Fruit fly (Drosophila melanogaster) Kc167 (cell line): Measurements from ENCODE around the gene retinin.

Source experiments
- Myc ChIP-seq: fragments of >200 bp; optimal IDR thresholded peaks from 2 replicates; lab custom pipeline; 2017; ENCODE audit warnings: missing external identifiers
- Sin3A ChIP-seq: fragments of >200 bp; optimal IDR thresholded peaks from 2 replicates; lab custom pipeline; 2018; ENCODE audit warnings: missing external identifiers
- h ChIP-seq: fragments of >200 bp; optimal IDR thresholded peaks from 3 replicates; lab custom pipeline; 2018; ENCODE audit warnings: missing external identifiers
- insv ChIP-seq: fragments of >200 bp; optimal IDR thresholded peaks from 3 replicates; lab custom pipeline; 2018; ENCODE audit warnings: missing external identifiers
- psq ChIP-seq: fragments of >200 bp; optimal IDR thresholded peaks from 2 replicates; lab custom pipeline; 2017; ENCODE audit warnings: missing external identifiers
- ttk ChIP-seq: sonication (Bioruptor generic); optimal IDR thresholded peaks from 2 replicates; lab custom pipeline; 2017; ENCODE audit warnings: missing external identifiers

The retinin gene

dm6 chr3L:16305820-16306650 is 25.7 kb upstream of the retinin start, which contains the start of the genes CG13043 and CG13063:
Gene CG13043 (minus strand): TSS chr3L:16305870.
Gene CG13063 (plus strand): TSS chr3L:16306600.
- TF ChIP-seq Myc (lab: Kevin White, UChicago) (no peak), h (lab: Kevin White, UChicago) (no peak), psq (lab: Kevin White, UChicago) (no peak), ttk (lab: Kevin White, UChicago) (no peak), Sin3A (no peak), insv (lab: Kevin White, UChicago) (no peak)

dm6 chr3L:16308380-16308779 is 23.4 kb upstream of the retinin start, which contains the start of gene CG13042:
Gene CG13042 (minus strand): TSS chr3L:16308480.
- no peak for TF ChIP-seq insv (lab: Kevin White, UChicago)

dm6 chr3L:16309972-16310371 is 21.8 kb upstream of the retinin start:
- TF ChIP-seq ttk (lab: Kevin White, UChicago) (no peak), Myc (lab: Kevin White, UChicago) (no peak), h (lab: Kevin White, UChicago) (no peak), Sin3A (no peak), insv (lab: Kevin White, UChicago) (no peak), psq (lab: Kevin White, UChicago) (no peak)

dm6 chr3L:16313985-16314384 is 17.7 kb upstream of the retinin start, which contains the start of gene CG13062:
Gene CG13062 (plus strand): TSS chr3L:16314285.
- TF ChIP-seq h (lab: Kevin White, UChicago) (no peak), psq (lab: Kevin White, UChicago) (no peak), Sin3A (no peak), Myc (lab: Kevin White, UChicago) (no peak), ttk (lab: Kevin White, UChicago) (no peak), insv (lab: Kevin White, UChicago) (no peak)

dm6 chr3L:16317724-16318123 is 14.0 kb upstream of the retinin start, which contains the start of gene Nplp3:
Gene Nplp3 (plus strand): TSS chr3L:16318024.
- no peak for TF ChIP-seq ttk (lab: Kevin White, UChicago)
- TF ChIP-seq insv (lab: Kevin White, UChicago): no peak
- TF ChIP-seq psq (lab: Kevin White, UChicago): no peak
- no peak for TF ChIP-seq Myc (lab: Kevin White, UChicago)
- TF ChIP-seq Sin3A: no peak
- TF ChIP-seq h (lab: Kevin White, UChicago): no peak

- TF ChIP-seq psq (lab: Kevin White, UChicago) (no peak), Sin3A (no peak), h (lab: Kevin White, UChicago) (no peak), Myc (lab: Kevin White, UChicago) (no peak), insv (lab: Kevin White, UChicago) (no peak), ttk (lab: Kevin White, UChicago) (no peak)
These were observed 12.3 kb upstream of the retinin start, which contains the start of the genes CG13041 and CG13060 for dm6 chr3L:16319399-16319906. Gene CG13041 (minus strand): TSS chr3L:16319526. Gene CG13060 (plus strand): TSS chr3L:16319856.

- TF ChIP-seq ttk (lab: Kevin White, UChicago): no peak
- no peak for TF ChIP-seq Myc (lab: Kevin White, UChicago)
- TF ChIP-seq h (lab: Kevin White, UChicago): no peak
- no peak for TF ChIP-seq insv (lab: Kevin White, UChicago)
- no peak for TF ChIP-seq Sin3A
- TF ChIP-seq psq (lab: Kevin White, UChicago): no peak
These were observed 10.6 kb upstream of the retinin start, which contains the start of gene CG42718 for dm6 chr3L:16321172-16321571. Gene CG42718 (minus strand): TSS chr3L:16321272.

- TF ChIP-seq h (lab: Kevin White, UChicago) (no peak), ttk (lab: Kevin White, UChicago) (no peak), insv (lab: Kevin White, UChicago) (no peak), psq (lab: Kevin White, UChicago) (no peak), Sin3A (no peak), Myc (lab: Kevin White, UChicago) (no peak)
These were observed 8.4 kb upstream of the retinin start, which contains the start of gene CG13059 for dm6 chr3L:16323372-16323771. Gene CG13059 (plus strand): TSS chr3L:16323672.

dm6 chr3L:16326657-16327056 is 5.1 kb upstream of the retinin start, which contains the start of the genes CG13040 and CG13039:
Gene CG13040 (minus strand): TSS chr3L:16326757.
Gene CG13039 (minus strand): TSS chr3L:16326762.
- no peak for TF ChIP-seq psq (lab: Kevin White, UChicago)
- no peak for TF ChIP-seq Myc (lab: Kevin White, UChicago)
- no peak for TF ChIP-seq Sin3A
- TF ChIP-seq h (lab: Kevin White, UChicago): no peak
- no peak for TF ChIP-seq ttk (lab: Kevin White, UChicago)
- no peak for TF ChIP-seq insv (lab: Kevin White, UChicago)

dm6 chr3L:16327776-16328175 is 4.0 kb upstream of the retinin start, which contains the start of gene CG13038:
Gene CG13038 (minus strand): TSS chr3L:16327893.
- TF ChIP-seq Sin3A (no peak), h (lab: Kevin White, UChicago) (no peak), insv (lab: Kevin White, UChicago) (no peak), ttk (lab: Kevin White, UChicago) (no peak), Myc (lab: Kevin White, UChicago) (no peak), psq (lab: Kevin White, UChicago) (no peak)

- TF ChIP-seq Myc (lab: Kevin White, UChicago) (no peak), ttk (lab: Kevin White, UChicago) (no peak), h (lab: Kevin White, UChicago) (no peak), psq (lab: Kevin White, UChicago) (no peak), insv (lab: Kevin White, UChicago) (no peak)
These were observed 3.4 kb upstream of the retinin start, which contains the start of gene CG13058 for dm6 chr3L:16328207-16328891. Gene CG13058 (plus strand): TSS chr3L:16328841.
